Fruit fly (Drosophila melanogaster): ENCODE data around the gene Pcp.

Pcp gene

dm6 chr2L:7050492-7051182, 29.2 kb downstream of the Pcp start (continued):
- TF ChIP-seq lab (GFP tag; optimal IDR thresholded peaks at IDR 0.05) = no peak
- TF ChIP-seq Dll (GFP tag; IDR thresholded peaks at IDR 0.05; ENCODE audit: partially characterized antibody) = 0 out of 4 replicates have a peak, but pooled peaks have one; percentile 8
- TF ChIP-seq CG31441 (GFP tag; IDR thresholded peaks at IDR 0.05) = no peak
- no peak for TF ChIP-seq CG11093 (GFP tag; IDR thresholded peaks at IDR 0.05)
- TF ChIP-seq Atf6 (GFP tag; IDR thresholded peaks at IDR 0.05) = no peak
- no peak for TF ChIP-seq CG13296 (GFP tag; optimal IDR thresholded peaks at IDR 0.05)
- TF ChIP-seq Lhr (GFP tag; optimal IDR thresholded peaks at IDR 0.05) = no peak
- TF ChIP-seq Deaf1 (tag; optimal IDR thresholded peaks at IDR 0.05) = no peak
- no peak for TF ChIP-seq Ada2b (GFP tag; IDR thresholded peaks at IDR 0.05)
- no peak for TF ChIP-seq CG10959 (GFP tag; IDR thresholded peaks at IDR 0.05)
- no peak for TF ChIP-seq CG7372 (GFP tag; IDR thresholded peaks at IDR 0.05)
- no peak for TF ChIP-seq CG14441 (GFP tag; IDR thresholded peaks at IDR 0.05)
- TF ChIP-seq CG2678 (tag; optimal IDR thresholded peaks at IDR 0.05) = no peak
- TF ChIP-seq Ptx1 (GFP tag; IDR thresholded peaks at IDR 0.05) = no peak
- TF ChIP-seq CG9797 (GFP tag; optimal IDR thresholded peaks at IDR 0.05) = no peak
- TF ChIP-seq stwl (tag; optimal IDR thresholded peaks at IDR 0.05) = peak; percentile 67
- TF ChIP-seq cwo (GFP tag; optimal IDR thresholded peaks at IDR 0.05) = no peak
- no peak for TF ChIP-seq CG12391 (tag; optimal IDR thresholded peaks at IDR 0.05)
- TF ChIP-seq CG6272 (GFP tag; IDR thresholded peaks at IDR 0.05) = no peak
- peak; percentile 33 for TF ChIP-seq CG8478 (optimal IDR thresholded peaks at IDR 0.05)
- 0 out of 2 replicates have a peak, but pooled peaks have one; percentile 7 for TF ChIP-seq ara (GFP tag; IDR thresholded peaks at IDR 0.05)
- TF ChIP-seq CG12659 (GFP tag; optimal IDR thresholded peaks at IDR 0.05) = no peak
- TF ChIP-seq shn (GFP tag; optimal IDR thresholded peaks at IDR 0.05) = no peak
- TF ChIP-seq caup (GFP tag; optimal IDR thresholded peaks at IDR 0.05; ENCODE audit: severe bottlenecking) = no peak
- TF ChIP-seq CG18011 (GFP tag; optimal IDR thresholded peaks at IDR 0.05) = no peak
- no peak for TF ChIP-seq E2f1 (GFP tag; IDR thresholded peaks at IDR 0.05)
- TF ChIP-seq Asciz (GFP tag; optimal IDR thresholded peaks at IDR 0.05) = no peak
- no peak for TF ChIP-seq sima (GFP tag; optimal IDR thresholded peaks at IDR 0.05)
- peak; percentile 47 for TF ChIP-seq nerfin-1 (tag; optimal IDR thresholded peaks at IDR 0.05)
- peak; percentile 36 for TF ChIP-seq CG10267 (tag; optimal IDR thresholded peaks at IDR 0.05)
- no peak for TF ChIP-seq Dbx (GFP tag; IDR thresholded peaks at IDR 0.05)
- TF ChIP-seq knrl (GFP tag; IDR thresholded peaks at IDR 0.05; ENCODE audit: partially characterized antibody) = no peak
- TF ChIP-seq zen (tag; optimal IDR thresholded peaks at IDR 0.05) = no peak
- peak; percentile 96 for TF ChIP-seq onecut (GFP tag; IDR thresholded peaks at IDR 0.05)
- TF ChIP-seq btn (GFP tag; optimal IDR thresholded peaks at IDR 0.05) = no peak
- no peak for TF ChIP-seq Oli (tag; optimal IDR thresholded peaks at IDR 0.05)
- peak; percentile 34 for TF ChIP-seq grau (tag; optimal IDR thresholded peaks at IDR 0.05)
- no peak for TF ChIP-seq CG12155 (GFP tag; optimal IDR thresholded peaks at IDR 0.05)
- TF ChIP-seq CG14667 (GFP tag; IDR thresholded peaks at IDR 0.05) = no peak
- TF ChIP-seq CG7556 (GFP tag; optimal IDR thresholded peaks at IDR 0.05) = no peak
- no peak for TF ChIP-seq gcm (GFP tag; optimal IDR thresholded peaks at IDR 0.05)
- TF ChIP-seq CG9215 (GFP tag; IDR thresholded peaks at IDR 0.05) = no peak
- no peak for TF ChIP-seq CG1529 (GFP tag; optimal IDR thresholded peaks at IDR 0.05)
- no peak for TF ChIP-seq z (GFP tag; IDR thresholded peaks at IDR 0.05)
- no peak for TF ChIP-seq CG4328 (GFP tag; optimal IDR thresholded peaks at IDR 0.05)
- TF ChIP-seq ci (GFP tag; IDR thresholded peaks at IDR 0.05) = no peak
- no peak for TF ChIP-seq grn (GFP tag; optimal IDR thresholded peaks at IDR 0.05)
- no peak for TF ChIP-seq Sin3A (optimal IDR thresholded peaks at IDR 0.05)
- TF ChIP-seq ttk (GFP tag; IDR thresholded peaks at IDR 0.05) = no peak
- no peak for TF ChIP-seq wek (GFP tag; optimal IDR thresholded peaks at IDR 0.05)
